Worm (Caenorhabditis elegans) whole organism, late embryonic: Measurements from ENCODE around the gene F13A2.5.

Experiments
- K09A11.1 ChIP-seq: sonication (generic microtip); optimal IDR thresholded peaks from 2 replicates; lab custom pipeline; 2017; ENCODE audit warnings: antibody characterized with exemption, mild to moderate bottlenecking, missing genetic modification characterization, missing compliant biosample characterization; ENCODE audit not compliant: insufficient read depth
- eyg-1 ChIP-seq: sonication (generic microtip); optimal IDR thresholded peaks from 2 replicates; lab custom pipeline; 2016; ENCODE audit warnings: missing genotype, missing genetic modification characterization, missing compliant biosample characterization
- pha-2 ChIP-seq: sonication (generic microtip); optimal IDR thresholded peaks from 2 replicates; lab custom pipeline; 2017; ENCODE audit warnings: mild to moderate bottlenecking, missing genetic modification characterization, missing compliant biosample characterization
- unc-86 ChIP-seq: sonication (generic microtip); optimal IDR thresholded peaks from 2 replicates; lab custom pipeline; 2016; ENCODE audit warnings: missing genetic modification characterization, missing compliant biosample characterization

DNA sequence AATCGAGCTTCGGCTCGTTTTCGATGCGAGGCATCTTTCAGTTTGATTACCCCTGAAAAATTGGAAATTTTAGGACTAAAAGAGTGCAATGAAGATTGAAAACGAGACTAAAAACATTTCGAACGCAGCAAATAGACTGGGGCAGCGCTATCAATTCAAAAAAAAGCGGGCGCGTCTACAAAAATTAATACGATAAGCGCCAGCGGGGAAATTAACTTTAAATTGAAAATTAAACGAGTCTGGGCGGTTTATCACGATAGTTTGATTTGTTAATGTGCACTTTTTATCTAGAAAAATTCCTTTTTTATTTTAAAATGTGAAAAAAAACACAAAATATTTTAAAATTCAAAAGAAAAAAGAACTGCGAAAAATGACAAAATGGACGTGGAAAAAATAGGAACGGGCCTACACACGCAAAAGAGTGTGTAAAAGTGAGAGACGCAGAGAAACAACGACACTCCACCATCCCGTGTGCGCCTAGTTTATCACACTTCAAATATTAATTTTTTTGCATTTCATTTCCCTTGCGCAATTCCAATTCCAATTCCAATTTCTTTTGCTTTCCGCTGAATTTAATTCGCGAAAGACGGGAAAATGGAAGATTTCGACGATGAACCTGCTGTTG is 30.3 kb downstream of the F13A2.5 start, which contains the start of the genes gmpr-1 and fipp-1:
- TF ChIP-seq unc-86 (no peak), eyg-1 (tag; lab: Kevin White, UChicago) (no peak), pha-2 (tag; lab: Kevin White, UChicago) (no peak), K09A11.1 (tag; lab: Kevin White, UChicago) (no peak)
